Worm (Caenorhabditis elegans): ENCODE data around the gene B0272.4.
"Not testable (repeated sequence)": the region's sequence is repeated elsewhere in the genome, so short reads cannot be mapped to it uniquely, and the experiment has no call there.

B0272.4 gene

ce11 chrX:9460834-9461233 is 32.6 kb downstream of the B0272.4 start, which contains the start of gene ZK899.5:
Gene ZK899.5 (minus strand): TSS chrX:9460934.
- TF ChIP-seq nhr-12, snpc-4, nhr-23 (tag; optimal IDR thresholded peaks at IDR 0.05): not testable (repeated sequence)

- TF ChIP-seq mml-1, lsy-12, tbx-2 (tag; optimal IDR thresholded peaks at IDR 0.05): not testable (repeated sequence)
These were observed 34.8 kb downstream of the B0272.4 start, which contains the start of gene ZK899.6 for ce11 chrX:9463045-9463444. Gene ZK899.6 (plus strand): TSS chrX:9463345.

- TF ChIP-seq egl-27 (tag; optimal IDR thresholded peaks at IDR 0.05) (peak; percentile 93), R02D3.7 (tag; optimal IDR thresholded peaks at IDR 0.05) (peak; percentile 94), pha-4 (tag; optimal IDR thresholded peaks at IDR 0.05) (peak; percentile 99), mdl-1 (tag; optimal IDR thresholded peaks at IDR 0.05) (peak; percentile 79), nhr-23 (tag; optimal IDR thresholded peaks at IDR 0.05) (peak; percentile 99), elt-1 (tag; optimal IDR thresholded peaks at IDR 0.05) (peak; percentile 89), ztf-11 (tag; optimal IDR thresholded peaks at IDR 0.05) (peak; percentile 72), nhr-43 (tag; optimal IDR thresholded peaks at IDR 0.05; ENCODE audit: poor library complexity, severe bottlenecking) (peak; percentile 99), nhr-12 (tag; optimal IDR thresholded peaks at IDR 0.05) (peak; percentile 28), ceh-9 (tag; optimal IDR thresholded peaks at IDR 0.05) (no peak), nhr-25 (tag; optimal IDR thresholded peaks at IDR 0.05) (peak; percentile 96), nhr-67 (tag; optimal IDR thresholded peaks at IDR 0.05) (peak; percentile 51), nhr-237 (tag; optimal IDR thresholded peaks at IDR 0.05) (peak; percentile 98), egl-5 (tag; optimal IDR thresholded peaks at IDR 0.05) (peak; percentile 99), jun-1 (tag; optimal IDR thresholded peaks at IDR 0.05) (peak; percentile 100), hmg-11 (tag; optimal IDR thresholded peaks at IDR 0.05) (peak; percentile 99), daf-12 (tag; optimal IDR thresholded peaks at IDR 0.05) (peak; percentile 88), eor-1 (tag; optimal IDR thresholded peaks at IDR 0.05) (peak in 1 of 2 experiments; percentile 82), elt-2 (tag; optimal IDR thresholded peaks at IDR 0.05) (peak; percentile 90), ztf-4 (tag; optimal IDR thresholded peaks at IDR 0.05) (peak; percentile 91), mml-1 (tag; optimal IDR thresholded peaks at IDR 0.05) (no peak), unc-62 (GFP tag; optimal IDR thresholded peaks at IDR 0.05) (peak; percentile 97), nhr-77 (tag; optimal IDR thresholded peaks at IDR 0.05) (peak; percentile 99), nhr-76 (tag; optimal IDR thresholded peaks at IDR 0.05) (peak; percentile 89), ZK546.5 (tag; optimal IDR thresholded peaks at IDR 0.05) (peak; percentile 75), ceh-16 (tag; optimal IDR thresholded peaks at IDR 0.05) (peak; percentile 82), sea-2 (GFP tag; optimal IDR thresholded peaks at IDR 0.05) (peak; percentile 3), fkh-10 (GFP tag; optimal IDR thresholded peaks at IDR 0.05) (peak; percentile 100), fos-1 (tag; optimal IDR thresholded peaks at IDR 0.05) (peak; percentile 97), tbx-2 (tag; optimal IDR thresholded peaks at IDR 0.05) (peak; percentile 99), ama-1 (optimal IDR thresholded peaks at IDR 0.05) (no peak), zag-1 (tag; optimal IDR thresholded peaks at IDR 0.05) (peak; percentile 93), lin-15B (tag; optimal IDR thresholded peaks at IDR 0.05) (peak; percentile 63), elt-3 (tag; optimal IDR thresholded peaks at IDR 0.05) (peak; percentile 96 to 98 (median 97)), lsy-12 (tag; optimal IDR thresholded peaks at IDR 0.05) (peak; percentile 97), ceh-82 (tag; optimal IDR thresholded peaks at IDR 0.05) (peak; percentile 97), skn-1 (tag; optimal IDR thresholded peaks at IDR 0.05) (peak; percentile 99), snpc-4 (tag; optimal IDR thresholded peaks at IDR 0.05) (peak; percentile 94), aly-2 (tag; optimal IDR thresholded peaks at IDR 0.05) (peak; percentile 99), nhr-11 (tag; optimal IDR thresholded peaks at IDR 0.05) (peak; percentile 98), pqm-1 (tag; optimal IDR thresholded peaks at IDR 0.05) (peak; percentile 90), unc-39 (tag; optimal IDR thresholded peaks at IDR 0.05) (peak; percentile 75), lin-39 (tag; optimal IDR thresholded peaks at IDR 0.05) (peak; percentile 96), nfya-1 (tag; optimal IDR thresholded peaks at IDR 0.05; ENCODE audit: insufficient read depth) (peak; percentile 98), nhr-28 (tag; optimal IDR thresholded peaks at IDR 0.05) (peak; percentile 100), ceh-28 (tag; optimal IDR thresholded peaks at IDR 0.05) (peak; percentile 100), fkh-2 (tag; optimal IDR thresholded peaks at IDR 0.05) (peak; percentile 99)
These were observed 37.5 kb downstream of the B0272.4 start for ce11 chrX:9465722-9466132.
